Fruit fly (Drosophila melanogaster) whole organism, embryonic: ENCODE measurements around the gene Nprl3.

ENCODE experiments used
- Blimp-1 ChIP-seq: fragments of 200-800 bp; sonication (Bioruptor generic); optimal IDR thresholded peaks from 3 replicates; lab custom pipeline; 2018; ENCODE audit warnings: missing biosample characterization, missing genetic modification characterization, mild to moderate bottlenecking, moderate library complexity, missing genetic modification reagents
- CG10147 ChIP-seq: fragments of 200-800 bp; sonication (Bioruptor generic); optimal IDR thresholded peaks from 2 replicates; lab custom pipeline; 2019; ENCODE audit warnings: missing biosample characterization, mild to moderate bottlenecking, missing genetic modification characterization, moderate library complexity
- CG10979 ChIP-seq: fragments of 200-800 bp; sonication (Bioruptor generic); optimal IDR thresholded peaks from 2 replicates; lab custom pipeline; 2018; ENCODE audit warnings: missing biosample characterization, mild to moderate bottlenecking, missing genetic modification characterization, moderate library complexity
- CG11247 ChIP-seq: fragments of 200-800 bp; sonication (Bioruptor generic); IDR thresholded peaks from 2 replicates; pipeline ENCODE4 v1.3.6; 2022; ENCODE audit warnings: missing biosample characterization, missing genetic modification characterization
- CG11504 ChIP-seq: fragments of 200-800 bp; sonication (Bioruptor generic); optimal IDR thresholded peaks from 3 replicates; lab custom pipeline; 2019; ENCODE audit warnings: missing biosample characterization, mild to moderate bottlenecking, missing genetic modification characterization, moderate library complexity
- CG12769 ChIP-seq: fragments of 200-800 bp; sonication (Bioruptor generic); optimal IDR thresholded peaks from 2 replicates; lab custom pipeline; 2019; ENCODE audit warnings: missing biosample characterization, mild to moderate bottlenecking, missing genetic modification characterization, moderate library complexity
- CG13296 ChIP-seq: fragments of 200-800 bp; sonication (Bioruptor generic); optimal IDR thresholded peaks from 3 replicates; lab custom pipeline; 2018; ENCODE audit warnings: missing biosample characterization, mild to moderate bottlenecking, missing genetic modification characterization
- CG1647 ChIP-seq: fragments of 200-800 bp; sonication (Bioruptor generic); optimal IDR thresholded peaks from 3 replicates; lab custom pipeline; 2016; ENCODE audit warnings: missing biosample characterization, missing genetic modification characterization
- CG31441 ChIP-seq: fragments of 200-800 bp; sonication (Bioruptor generic); IDR thresholded peaks from 2 replicates; pipeline ENCODE4 v1.3.6; 2022; ENCODE audit warnings: missing biosample characterization, missing genetic modification characterization
- CG3726 ChIP-seq: fragments of 200-800 bp; sonication (Bioruptor generic); IDR thresholded peaks from 3 replicates; pipeline ENCODE4, ENCODE4 v1.3.6; 2022; ENCODE audit warnings: missing biosample characterization, missing genetic modification characterization
- CG3847 ChIP-seq: fragments of 200-800 bp; sonication (Bioruptor generic); IDR thresholded peaks from 2 replicates; pipeline ENCODE4 v1.3.6; 2022; ENCODE audit warnings: missing biosample characterization, missing genetic modification characterization
- CG3995 ChIP-seq: fragments of 200-800 bp; sonication (Bioruptor generic); optimal IDR thresholded peaks from 3 replicates; lab custom pipeline; 2016; ENCODE audit warnings: missing biosample characterization, missing genetic modification characterization
- CG4707 ChIP-seq: fragments of 200-800 bp; sonication (Bioruptor generic); optimal IDR thresholded peaks from 2 replicates; lab custom pipeline; 2018; ENCODE audit warnings: missing biosample characterization, mild to moderate bottlenecking, missing genetic modification characterization, moderate library complexity
- CG4854 ChIP-seq: fragments of 200-800 bp; sonication (Bioruptor generic); optimal IDR thresholded peaks from 2 replicates; lab custom pipeline; 2016; ENCODE audit warnings: missing biosample characterization, missing genetic modification characterization, inconsistent platforms
- CG6272 ChIP-seq: fragments of 200-800 bp; sonication (Bioruptor generic); IDR thresholded peaks from 2 replicates; pipeline ENCODE4 v1.3.6; 2022; ENCODE audit warnings: missing biosample characterization, missing genetic modification characterization
- CG7357 ChIP-seq: fragments of 200-800 bp; sonication (Bioruptor generic); IDR thresholded peaks from 3 replicates; pipeline ENCODE4 v1.3.6; 2022; ENCODE audit warnings: missing biosample characterization, missing genetic modification characterization
- CG8478 ChIP-seq: fragments of >200 bp; optimal IDR thresholded peaks from 2 replicates; lab custom pipeline; 2018
- CG9437 ChIP-seq: fragments of 200-800 bp; sonication (Bioruptor generic); optimal IDR thresholded peaks from 2 replicates; lab custom pipeline; 2018; ENCODE audit warnings: missing biosample characterization, mild to moderate bottlenecking, missing genetic modification characterization
- CG9727 ChIP-seq: fragments of 200-800 bp; sonication (Bioruptor generic); optimal IDR thresholded peaks from 3 replicates; lab custom pipeline; 2017; ENCODE audit warnings: missing biosample characterization, mild to moderate bottlenecking, missing genetic modification characterization
- D ChIP-seq, 2 experiments: fragments of 200-800 bp in 1 of 2; fragments of >200 bp in 1 of 2; sonication (Bioruptor generic) in 1 of 2; optimal IDR thresholded peaks; 2 replicates in 1 of 2; 3 replicates in 1 of 2; lab custom pipeline; 2017; ENCODE audit warnings: mild to moderate bottlenecking in 1 of 2, missing biosample characterization in 1 of 2, missing genetic modification characterization in 1 of 2, missing genetic modification reagents in 1 of 2
- Drgx ChIP-seq: fragments of 200-800 bp; sonication (Bioruptor generic); IDR thresholded peaks from 2 replicates; pipeline ENCODE4 v1.3.6; 2022; ENCODE audit warnings: missing biosample characterization, missing genetic modification characterization
- Elba2 ChIP-seq: fragments of 200-800 bp; sonication (Bioruptor generic); optimal IDR thresholded peaks from 3 replicates; lab custom pipeline; 2016; ENCODE audit warnings: missing biosample characterization, missing genetic modification characterization
- Ets65A ChIP-seq: fragments of 200-800 bp; sonication (Bioruptor generic); peaks from one replicate; lab custom pipeline; 2016; ENCODE audit warnings: missing biosample characterization, missing genetic modification characterization
- Hr39 ChIP-seq: fragments of >200 bp; optimal IDR thresholded peaks from 2 replicates; lab custom pipeline; 2017
- MESR4 ChIP-seq: fragments of 200-800 bp; sonication (Bioruptor generic); optimal IDR thresholded peaks from 2 replicates; lab custom pipeline; 2018; ENCODE audit warnings: missing biosample characterization, mild to moderate bottlenecking, missing genetic modification characterization, moderate library complexity
- Opbp ChIP-seq: fragments of 200-800 bp; sonication (Bioruptor generic); IDR thresholded peaks from 3 replicates; pipeline ENCODE4 v1.3.6; 2022; ENCODE audit warnings: missing biosample characterization, missing genetic modification characterization; ENCODE audit not compliant: partially characterized antibody
- Sin3A ChIP-seq: fragments of >200 bp; optimal IDR thresholded peaks from 2 replicates; lab custom pipeline; 2018
- TFAM ChIP-seq: fragments of 200-800 bp; sonication (Bioruptor generic); optimal IDR thresholded peaks from 2 replicates; lab custom pipeline; 2017; ENCODE audit warnings: missing biosample characterization, missing genetic modification characterization, inconsistent platforms
- Vsx1 ChIP-seq: fragments of 200-800 bp; sonication (Bioruptor generic); optimal IDR thresholded peaks from 2 replicates; lab custom pipeline; 2017; ENCODE audit warnings: missing biosample characterization, mild to moderate bottlenecking, missing genetic modification characterization, missing genetic modification reagents
- ap ChIP-seq: fragments of 200-800 bp; sonication (Bioruptor generic); IDR thresholded peaks from 2 replicates; pipeline ENCODE4 v1.3.6; 2022; ENCODE audit warnings: missing biosample characterization, missing genetic modification characterization
- ase ChIP-seq: fragments of 200-800 bp; sonication (Bioruptor generic); IDR thresholded peaks from 3 replicates; pipeline ENCODE4 v1.3.6; 2022; ENCODE audit warnings: missing biosample characterization, missing genetic modification characterization
- btn ChIP-seq: fragments of 200-800 bp; sonication (Bioruptor generic); optimal IDR thresholded peaks from 2 replicates; lab custom pipeline; 2016; ENCODE audit warnings: missing biosample characterization, missing genetic modification characterization
- cg ChIP-seq: fragments of 200-800 bp; sonication (Bioruptor generic); optimal IDR thresholded peaks from 3 replicates; lab custom pipeline; 2019; ENCODE audit warnings: missing biosample characterization, mild to moderate bottlenecking, missing genetic modification characterization, moderate library complexity
- exex ChIP-seq: fragments of 200-800 bp; sonication (Bioruptor generic); optimal IDR thresholded peaks from 4 replicates; lab custom pipeline; 2018; ENCODE audit warnings: missing biosample characterization, mild to moderate bottlenecking, missing genetic modification characterization, moderate library complexity
- fd3F ChIP-seq: fragments of 200-800 bp; sonication (Bioruptor generic); optimal IDR thresholded peaks from 2 replicates; lab custom pipeline; 2018; ENCODE audit warnings: missing biosample characterization, mild to moderate bottlenecking, missing genetic modification characterization, moderate library complexity
- gfzf ChIP-seq: fragments of 200-800 bp; sonication (Bioruptor generic); optimal IDR thresholded peaks from 2 replicates; lab custom pipeline; 2016; ENCODE audit warnings: missing biosample characterization, mild to moderate bottlenecking, missing genetic modification characterization, moderate library complexity
- gt ChIP-seq: fragments of 200-800 bp; sonication (Bioruptor generic); IDR thresholded peaks from 2 replicates; pipeline ENCODE4 v1.3.6; 2022; ENCODE audit warnings: missing biosample characterization, missing genetic modification characterization
- her ChIP-seq: fragments of 200-800 bp; sonication (Bioruptor generic); optimal IDR thresholded peaks from 2 replicates; lab custom pipeline; 2016; ENCODE audit warnings: missing biosample characterization, missing genetic modification characterization
- inv ChIP-seq: fragments of 200-800 bp; sonication (Bioruptor generic); IDR thresholded peaks from 2 replicates; pipeline ENCODE4 v1.3.6; 2022; ENCODE audit warnings: missing biosample characterization, missing genetic modification characterization; ENCODE audit not compliant: partially characterized antibody
- nerfin-1 ChIP-seq: fragments of 200-800 bp; sonication (Bioruptor generic); optimal IDR thresholded peaks from 3 replicates; lab custom pipeline; 2019; ENCODE audit warnings: missing biosample characterization, mild to moderate bottlenecking, missing genetic modification characterization, moderate library complexity
- nerfin-2 ChIP-seq: fragments of 200-800 bp; sonication (Bioruptor generic); IDR thresholded peaks from 2 replicates; pipeline ENCODE4 v1.3.6; 2022; ENCODE audit warnings: missing biosample characterization, missing genetic modification characterization; ENCODE audit not compliant: partially characterized antibody
- phol ChIP-seq: fragments of 200-800 bp; sonication (Bioruptor generic); optimal IDR thresholded peaks from 3 replicates; lab custom pipeline; 2018; ENCODE audit warnings: missing biosample characterization, mild to moderate bottlenecking, missing genetic modification characterization, moderate library complexity
- sima ChIP-seq: fragments of 200-800 bp; sonication (Bioruptor generic); optimal IDR thresholded peaks from 2 replicates; lab custom pipeline; 2016; ENCODE audit warnings: missing biosample characterization, missing genetic modification characterization
- toy ChIP-seq: fragments of 200-800 bp; sonication (Bioruptor generic); IDR thresholded peaks from 2 replicates; pipeline ENCODE4 v1.3.6; 2022; ENCODE audit warnings: missing biosample characterization, missing genetic modification characterization
- twi ChIP-seq: fragments of 200-800 bp; optimal IDR thresholded peaks from 2 replicates; lab custom pipeline; 2019; ENCODE audit warnings: missing biosample characterization, mild to moderate bottlenecking, missing genetic modification characterization, moderate library complexity
- tx ChIP-seq: fragments of 200-800 bp; sonication (Bioruptor generic); optimal IDR thresholded peaks from 2 replicates; lab custom pipeline; 2016; ENCODE audit warnings: missing biosample characterization, missing genetic modification characterization
- vfl ChIP-seq: fragments of 200-800 bp; sonication (Bioruptor generic); optimal IDR thresholded peaks from 2 replicates; lab custom pipeline; 2016; ENCODE audit warnings: missing biosample characterization, missing genetic modification characterization
- vnd ChIP-seq: fragments of 200-800 bp; sonication (Bioruptor generic); IDR thresholded peaks from 3 replicates; pipeline ENCODE4 v1.3.6; 2022; ENCODE audit warnings: missing biosample characterization, missing genetic modification characterization; ENCODE audit not compliant: partially characterized antibody

Gene Nprl3

DNA sequence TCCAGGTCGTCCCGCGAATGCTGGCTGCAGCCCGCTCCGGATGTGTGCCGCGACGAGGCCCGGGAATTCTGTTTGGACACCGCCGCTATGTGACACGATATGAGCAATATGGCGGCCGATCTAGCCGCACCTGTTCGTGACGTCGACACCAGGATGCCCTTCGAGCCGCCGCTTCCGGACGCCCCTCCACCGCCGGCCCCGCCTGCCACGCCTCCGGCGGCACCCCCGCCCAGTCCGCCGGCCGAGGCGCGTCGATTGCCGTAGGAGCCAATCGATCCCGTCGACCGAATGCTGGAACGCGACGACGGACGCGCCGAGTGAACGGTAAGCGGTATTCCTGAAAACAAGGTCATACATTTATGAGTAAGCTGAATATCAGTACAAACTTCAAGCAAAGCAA is 19.2 kb downstream of the Nprl3 start:
- TF ChIP-seq Hr39 (lab: Kevin White, UChicago) (peak; percentile 68), btn (no peak)

DNA sequence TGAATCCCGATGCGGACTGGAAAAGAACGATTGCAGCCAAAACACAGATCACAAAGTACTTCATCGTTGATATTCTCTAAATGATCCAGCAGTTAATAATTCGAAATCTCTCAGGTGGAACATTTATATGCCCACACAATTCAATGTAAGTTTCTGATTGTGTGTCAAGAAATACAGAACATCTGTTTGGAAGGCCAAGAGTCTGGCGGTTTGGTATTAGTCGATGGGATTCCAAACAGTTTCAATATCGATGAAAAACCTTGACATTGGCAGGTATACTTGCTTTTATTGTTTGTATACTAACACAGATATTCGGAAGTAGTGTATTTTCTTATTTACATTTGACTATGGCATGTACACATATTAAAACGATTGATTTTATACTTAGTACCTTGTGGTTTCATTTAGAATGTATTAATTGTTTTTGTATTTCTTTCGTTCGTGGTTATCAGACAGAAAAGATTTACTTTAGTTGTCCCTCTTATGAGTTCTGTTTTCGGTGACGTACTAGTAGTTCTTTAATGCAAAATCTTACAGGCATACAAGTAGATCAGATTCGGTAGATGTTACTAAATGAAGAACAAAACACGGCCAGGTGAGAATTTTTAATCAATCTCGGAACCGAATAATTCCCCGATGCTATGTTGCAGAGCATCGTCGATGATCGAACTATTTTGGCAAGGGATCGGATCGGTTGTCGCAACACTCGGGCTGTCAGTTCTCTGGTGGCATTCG is 28.1 kb downstream of the Nprl3 start, which contains the start of the genes CG13738 and Hsc70-1:
Gene CG13738 (minus strand): TSS at position 101 of the 735 bp plus-strand sequence.
Gene Hsc70-1 (plus strand): TSS at position 685 of the 735 bp plus-strand sequence.
- TF ChIP-seq CG10147 (GFP tag; lab: Kevin White, UChicago) (no peak), ase (GFP tag; lab: Robert Waterston, UW) (no peak), CG31441 (GFP tag; lab: Robert Waterston, UW) (no peak), gt (no peak), fd3F (peak; percentile 25), CG13296 (GFP tag; lab: Kevin White, UChicago) (peak; percentile 39), D (optimal IDR thresholded peaks at IDR 0.05; lab: Kevin White, UChicago) (no peak), D (GFP tag; optimal IDR thresholded peaks at IDR 0.05; lab: Kevin White, UChicago) (no peak), vfl (no peak), CG6272 (GFP tag; lab: Robert Waterston, UW) (no peak), Blimp-1 (GFP tag; lab: Kevin White, UChicago) (no peak), vnd (GFP tag; lab: Robert Waterston, UW) (no peak), Vsx1 (GFP tag; lab: Kevin White, UChicago) (no peak), CG4854 (no peak), CG7357 (no peak), exex (tag; lab: Kevin White, UChicago) (no peak), Sin3A (lab: Kevin White, UChicago) (no peak), toy (GFP tag; lab: Robert Waterston, UW) (no peak), Opbp (no peak), CG1647 (GFP tag; lab: Kevin White, UChicago) (no peak), CG3726 (GFP tag; lab: Robert Waterston, UW) (0 out of 3 replicates have a peak, but pooled peaks have one; percentile 41), sima (GFP tag; lab: Kevin White, UChicago) (no peak), TFAM (GFP tag; lab: Kevin White, UChicago) (no peak), gfzf (GFP tag; lab: Kevin White, UChicago) (no peak), CG12769 (tag; lab: Kevin White, UChicago) (no peak)
- TF ChIP-seq, all 482 proteins: peak for 3

DNA sequence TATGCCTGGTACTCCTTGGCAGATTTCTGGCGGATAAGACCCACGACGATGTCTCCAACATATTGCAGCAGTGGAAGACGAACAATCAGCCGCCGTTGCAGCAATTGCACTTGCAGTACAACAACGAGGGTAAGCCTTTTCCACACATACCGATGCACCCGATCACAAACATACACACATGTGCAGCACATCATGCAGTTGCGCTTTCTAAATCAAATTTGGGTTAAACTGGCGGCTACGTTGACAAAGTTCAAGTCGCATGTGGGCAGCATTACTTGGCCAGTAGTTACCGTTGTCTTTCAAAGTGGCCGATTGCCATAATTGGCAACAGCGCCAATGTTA is 36.2 kb downstream of the Nprl3 start:
- TF ChIP-seq nerfin-1 (tag; lab: Kevin White, UChicago) (peak; percentile 87), tx (GFP tag; lab: Kevin White, UChicago) (no peak), Ets65A (GFP tag; lab: Kevin White, UChicago) (no peak), CG9727 (GFP tag; lab: Kevin White, UChicago) (no peak), CG11504 (tag; lab: Kevin White, UChicago) (no peak), CG9437 (no peak), MESR4 (GFP tag; lab: Kevin White, UChicago) (peak; percentile 30), her (GFP tag; lab: Kevin White, UChicago) (no peak), cg (peak; percentile 84), phol (no peak), fd3F (no peak), CG3847 (GFP tag; lab: Robert Waterston, UW) (no peak), CG8478 (lab: Kevin White, UChicago) (peak; percentile 66), Drgx (no peak), D (optimal IDR thresholded peaks at IDR 0.05; lab: Kevin White, UChicago) (peak; percentile 46), D (GFP tag; optimal IDR thresholded peaks at IDR 0.05; lab: Kevin White, UChicago) (no peak), ap (GFP tag; lab: Robert Waterston, UW) (no peak), CG3995 (no peak), twi (tag; lab: Kevin White, UChicago) (peak; percentile 16), CG4707 (no peak), CG11247 (no peak), Elba2 (no peak), nerfin-2 (GFP tag; lab: Robert Waterston, UW) (no peak), CG10979 (tag; lab: Kevin White, UChicago) (no peak), inv (GFP tag; lab: Robert Waterston, UW) (no peak)
